Worm (Caenorhabditis elegans) whole organism, L2 larva: ENCODE results near the gene bus-19.

Experiments used
- R02D3.7 ChIP-seq: fragments of 150-350 bp; optimal IDR thresholded peaks from 2 replicates; lab custom pipeline; 2014; ENCODE audit warnings: missing biosample characterization, missing genetic modification characterization
- ceh-82 ChIP-seq: fragments of 150-350 bp; optimal IDR thresholded peaks from 2 replicates; lab custom pipeline; 2014; ENCODE audit warnings: missing biosample characterization, missing genetic modification characterization
- fos-1 ChIP-seq: fragments of 150-350 bp; optimal IDR thresholded peaks from 2 replicates; lab custom pipeline; 2014; ENCODE audit warnings: missing biosample characterization, missing genetic modification characterization
- lin-39 ChIP-seq: fragments of 150-350 bp; optimal IDR thresholded peaks from 2 replicates; lab custom pipeline; 2014; ENCODE audit warnings: missing biosample characterization, missing genetic modification reagents, missing genetic modification characterization
- nhr-25 ChIP-seq: fragments of 150-350 bp; sonication (generic microtip); optimal IDR thresholded peaks from 3 replicates; lab custom pipeline; 2014; ENCODE audit warnings: missing biosample characterization, missing genetic modification characterization
- nhr-77 ChIP-seq: fragments of 150-350 bp; optimal IDR thresholded peaks from 2 replicates; lab custom pipeline; 2014; ENCODE audit warnings: missing biosample characterization, missing genetic modification characterization
- sem-4 ChIP-seq: fragments of 150-350 bp; optimal IDR thresholded peaks from 2 replicates; lab custom pipeline; 2014; ENCODE audit warnings: missing biosample characterization, missing genetic modification reagents, missing genetic modification characterization
- unc-39 ChIP-seq: fragments of 150-350 bp; optimal IDR thresholded peaks from 2 replicates; lab custom pipeline; 2014; ENCODE audit warnings: missing biosample characterization, missing genetic modification characterization
- unc-62 ChIP-seq: fragments of 150-350 bp; optimal IDR thresholded peaks from 2 replicates; lab custom pipeline; 2014; ENCODE audit warnings: missing biosample characterization, missing genetic modification reagents, missing genetic modification characterization

- TF ChIP-seq fos-1: no peak
- TF ChIP-seq lin-39 (tag; lab: Kevin White, UChicago): no peak
- TF ChIP-seq R02D3.7: no peak
- no peak for TF ChIP-seq nhr-25
- no peak for TF ChIP-seq nhr-77 (tag; lab: Kevin White, UChicago)
- TF ChIP-seq unc-62 (GFP tag; lab: Kevin White, UChicago): no peak
- TF ChIP-seq sem-4 (tag; lab: Kevin White, UChicago): no peak
- TF ChIP-seq ceh-82: no peak
- TF ChIP-seq unc-39 (tag; lab: Kevin White, UChicago): no peak
These were observed 36.5 kb upstream of the bus-19 start, which contains the start of gene C44H9.4 for ce11 chrV:12835388-12835787.
